Worm (Caenorhabditis elegans) whole organism, L4 larva: Measurements from ENCODE around the gene krr-1.

ENCODE experiments used
- D1046.2 ChIP-seq: fragments of 200-800 bp; sonication (Bioruptor generic); IDR thresholded peaks from 2 replicates; pipeline ENCODE4 v1.3.6; 2022; ENCODE audit warnings: missing genetic modification characterization, missing compliant biosample characterization
- F10B5.3 ChIP-seq: sonication (generic microtip); optimal IDR thresholded peaks from 2 replicates; lab custom pipeline; 2016; ENCODE audit warnings: mild to moderate bottlenecking, missing genetic modification characterization, missing compliant biosample characterization
- F26F4.8 ChIP-seq: fragments of 200-800 bp; sonication (Bioruptor generic); conservative IDR thresholded peaks from 2 replicates; pipeline ENCODE4 v1.3.6; 2022; ENCODE audit warnings: missing genetic modification characterization, missing compliant biosample characterization
- F49E8.2 ChIP-seq: sonication (generic microtip); optimal IDR thresholded peaks from 2 replicates; lab custom pipeline; 2016; ENCODE audit warnings: missing compliant biosample characterization, mild to moderate bottlenecking, missing genetic modification characterization, borderline replicate concordance
- R02D3.7 ChIP-seq: fragments of 150-350 bp; sonication (generic microtip); optimal IDR thresholded peaks from 3 replicates; lab custom pipeline; 2014; ENCODE audit warnings: missing biosample characterization, missing genetic modification characterization
- T26A8.4 ChIP-seq: fragments of 200-800 bp; sonication (Bioruptor generic); IDR thresholded peaks from 2 replicates; pipeline ENCODE4 v1.3.6; 2022; ENCODE audit warnings: missing genetic modification characterization, missing compliant biosample characterization
- Y48G9A.11 ChIP-seq: fragments of 200-800 bp; sonication (Bioruptor generic); IDR thresholded peaks from 2 replicates; pipeline ENCODE4 v1.3.6; 2022; ENCODE audit warnings: missing genetic modification reagents, missing genetic modification characterization, missing compliant biosample characterization
- Y5F2A.4 ChIP-seq: fragments of 200-800 bp; sonication (Bioruptor generic); optimal IDR thresholded peaks from 2 replicates; lab custom pipeline; 2018; ENCODE audit warnings: mild to moderate bottlenecking, missing genetic modification characterization, missing compliant biosample characterization
- ZK337.2 ChIP-seq: fragments of 200-800 bp; sonication (Bioruptor generic); IDR thresholded peaks from 2 replicates; pipeline ENCODE4 v1.3.6; 2022; ENCODE audit warnings: missing genetic modification reagents, missing genetic modification characterization, missing compliant biosample characterization
- ZK546.5 ChIP-seq, 2 experiments: sonication (generic microtip); optimal IDR thresholded peaks; 2 replicates each; lab custom pipeline; 2017; ENCODE audit warnings: missing biosample characterization in 2 of 2, missing genetic modification characterization in 2 of 2
- ama-1 ChIP-seq: fragments of 150-350 bp; optimal IDR thresholded peaks from 2 replicates; lab custom pipeline; 2014; ENCODE audit warnings: inconsistent platforms, mixed read lengths
- arid-1 ChIP-seq: fragments of 200-800 bp; sonication (Bioruptor generic); conservative IDR thresholded peaks from 2 replicates; pipeline ENCODE4 v1.3.6; 2022; ENCODE audit warnings: missing genetic modification reagents, missing genetic modification characterization, missing compliant biosample characterization
- daf-16 ChIP-seq, 3 experiments: sonication (generic microtip); optimal IDR thresholded peaks; 2 replicates each; lab custom pipeline; 2016 to 2017; ENCODE audit warnings: missing genetic modification characterization in 3 of 3, missing genetic modification reagents in 3 of 3, mild to moderate bottlenecking in 2 of 3, missing compliant biosample characterization in 2 of 3, missing biosample characterization in 1 of 3, moderate library complexity in 1 of 3
- daf-19 ChIP-seq: fragments of 200-800 bp; sonication (Bioruptor generic); conservative IDR thresholded peaks from 2 replicates; pipeline ENCODE4 v1.3.6; 2022; ENCODE audit warnings: missing genetic modification characterization, missing compliant biosample characterization
- dmd-6 ChIP-seq: fragments of 200-800 bp; sonication (Bioruptor generic); IDR thresholded peaks from 2 replicates; pipeline ENCODE4 v1.3.6; 2022; ENCODE audit warnings: missing genetic modification reagents, missing genetic modification characterization, missing compliant biosample characterization
- dpl-1 ChIP-seq: fragments of 150-350 bp; optimal IDR thresholded peaks from 2 replicates; lab custom pipeline; 2014; ENCODE audit warnings: missing biosample characterization, missing genetic modification reagents, missing genetic modification characterization
- duxl-1 ChIP-seq: sonication (generic microtip); optimal IDR thresholded peaks from 2 replicates; lab custom pipeline; 2016; ENCODE audit warnings: mild to moderate bottlenecking, missing genetic modification characterization, moderate library complexity, missing compliant biosample characterization; ENCODE audit not compliant: poor library complexity
- dve-1 ChIP-seq: sonication (generic microtip); optimal IDR thresholded peaks from 2 replicates; lab custom pipeline; 2017; ENCODE audit warnings: antibody characterized with exemption, mild to moderate bottlenecking, missing genetic modification characterization, missing compliant biosample characterization; ENCODE audit not compliant: insufficient read depth
- egl-43 ChIP-seq: fragments of 200-800 bp; sonication (Bioruptor generic); IDR thresholded peaks from 2 replicates; pipeline ENCODE4 v1.3.6; 2022; ENCODE audit warnings: missing genetic modification reagents, missing genetic modification characterization, missing compliant biosample characterization
- fos-1 ChIP-seq: fragments of 150-350 bp; optimal IDR thresholded peaks from 2 replicates; lab custom pipeline; 2014; ENCODE audit warnings: missing biosample characterization, missing genetic modification characterization
- gei-8 ChIP-seq: fragments of 200-800 bp; sonication (Bioruptor generic); optimal IDR thresholded peaks from 2 replicates; lab custom pipeline; 2018; ENCODE audit warnings: mild to moderate bottlenecking, missing genetic modification characterization, missing compliant biosample characterization
- hif-1 ChIP-seq, 2 experiments: sonication (generic microtip); optimal IDR thresholded peaks; 2 replicates each; lab custom pipeline; 2016 to 2017; ENCODE audit warnings: missing compliant biosample characterization in 2 of 2, missing genetic modification characterization in 2 of 2, missing genetic modification reagents in 2 of 2, missing genotype in 2 of 2, mild to moderate bottlenecking in 1 of 2
- hlh-11 ChIP-seq: fragments of 200-800 bp; sonication (Bioruptor generic); optimal IDR thresholded peaks from 2 replicates; lab custom pipeline; 2018; ENCODE audit warnings: mild to moderate bottlenecking, missing genetic modification characterization, missing compliant biosample characterization
- hmg-1.1 ChIP-seq: fragments of 200-800 bp; sonication (Bioruptor generic); IDR thresholded peaks from 2 replicates; pipeline ENCODE4 v1.3.6; 2022; ENCODE audit warnings: missing genetic modification reagents, missing genetic modification characterization, missing compliant biosample characterization
- jun-1 ChIP-seq: fragments of 150-350 bp; optimal IDR thresholded peaks from 2 replicates; lab custom pipeline; 2014; ENCODE audit warnings: missing biosample characterization, missing genetic modification reagents, missing genetic modification characterization
- lim-7 ChIP-seq: fragments of 200-800 bp; sonication (Bioruptor generic); IDR thresholded peaks from 2 replicates; pipeline ENCODE4 v1.3.6; 2022; ENCODE audit warnings: missing genetic modification characterization, missing compliant biosample characterization
- lin-15B ChIP-seq: fragments of 150-350 bp; sonication (generic microtip); optimal IDR thresholded peaks from 3 replicates; lab custom pipeline; 2014; ENCODE audit warnings: missing biosample characterization, missing genetic modification characterization
- lin-39 ChIP-seq: fragments of 150-350 bp; optimal IDR thresholded peaks from 2 replicates; lab custom pipeline; 2014; ENCODE audit warnings: missing biosample characterization, missing genetic modification reagents, missing genetic modification characterization
- madf-5 ChIP-seq, 2 experiments: fragments of 200-800 bp; sonication (Bioruptor generic); IDR thresholded peaks; 2 replicates each; pipeline ENCODE4 v1.3.6; 2022; ENCODE audit warnings: missing compliant biosample characterization in 2 of 2, missing genetic modification characterization in 2 of 2
- mxl-2 ChIP-seq: fragments of 200-800 bp; sonication (Bioruptor generic); conservative IDR thresholded peaks from 2 replicates; pipeline ENCODE4 v1.3.6; 2022; ENCODE audit warnings: missing genetic modification reagents, missing genetic modification characterization, missing compliant biosample characterization
- nhr-102 ChIP-seq: sonication (generic microtip); optimal IDR thresholded peaks from 2 replicates; lab custom pipeline; 2016; ENCODE audit warnings: mild to moderate bottlenecking, missing genetic modification characterization, moderate library complexity, missing compliant biosample characterization
- nhr-111 ChIP-seq: fragments of 200-800 bp; sonication (Bioruptor generic); optimal IDR thresholded peaks from 2 replicates; lab custom pipeline; 2018; ENCODE audit warnings: mild to moderate bottlenecking, missing genetic modification characterization, missing compliant biosample characterization
- nhr-237 ChIP-seq: sonication (generic microtip); optimal IDR thresholded peaks from 2 replicates; lab custom pipeline; 2017; ENCODE audit warnings: missing biosample characterization, missing genetic modification characterization
- nhr-25 ChIP-seq: sonication (generic microtip); optimal IDR thresholded peaks from 2 replicates; lab custom pipeline; 2017; ENCODE audit warnings: missing genetic modification characterization, mild to moderate bottlenecking, missing compliant biosample characterization, antibody characterized with exemption, moderate library complexity, borderline replicate concordance; ENCODE audit not compliant: insufficient read depth
- nhr-6 ChIP-seq: fragments of 150-350 bp; optimal IDR thresholded peaks from 2 replicates; lab custom pipeline; 2014; ENCODE audit warnings: missing biosample characterization, missing genetic modification characterization
- nhr-76 ChIP-seq: fragments of 150-350 bp; optimal IDR thresholded peaks from 2 replicates; lab custom pipeline; 2014; ENCODE audit warnings: missing biosample characterization, missing genetic modification characterization
- pha-4 ChIP-seq, 2 experiments: fragments of 150-350 bp in 1 of 2; fragments of 200-800 bp in 1 of 2; sonication (Bioruptor generic) in 1 of 2; IDR thresholded peaks in 1 of 2; optimal IDR thresholded peaks in 1 of 2; 2 replicates each; pipeline versions ENCODE4 v1.3.6 to Lab custom; 2014 to 2022; ENCODE audit warnings: missing genetic modification characterization in 2 of 2, missing genetic modification reagents in 2 of 2, missing biosample characterization in 1 of 2, missing compliant biosample characterization in 1 of 2
- php-3 ChIP-seq: fragments of 200-800 bp; sonication (Bioruptor generic); IDR thresholded peaks from 2 replicates; pipeline ENCODE4 v1.3.6; 2022; ENCODE audit warnings: missing genetic modification reagents, missing genetic modification characterization, missing compliant biosample characterization
- pqm-1 ChIP-seq: sonication (generic microtip); optimal IDR thresholded peaks from 2 replicates; lab custom pipeline; 2017; ENCODE audit warnings: missing biosample characterization, missing genetic modification characterization
- set-16 ChIP-seq: fragments of 200-800 bp; sonication (Bioruptor generic); IDR thresholded peaks from 2 replicates; pipeline ENCODE4 v1.3.6; 2022; ENCODE audit warnings: missing genetic modification reagents, missing genetic modification characterization, missing compliant biosample characterization
- skn-1 ChIP-seq: fragments of 150-350 bp; optimal IDR thresholded peaks from 2 replicates; lab custom pipeline; 2014; ENCODE audit warnings: missing biosample characterization, missing genetic modification characterization
- spr-1 ChIP-seq: sonication (generic microtip); optimal IDR thresholded peaks from 2 replicates; lab custom pipeline; 2016; ENCODE audit warnings: mild to moderate bottlenecking, missing genetic modification characterization, missing compliant biosample characterization
- spr-3 ChIP-seq: fragments of 200-800 bp; sonication (Bioruptor generic); optimal IDR thresholded peaks from 2 replicates; lab custom pipeline; 2018; ENCODE audit warnings: mild to moderate bottlenecking, missing genetic modification characterization, missing compliant biosample characterization
- tag-97 ChIP-seq: fragments of 200-800 bp; sonication (Bioruptor generic); IDR thresholded peaks from 2 replicates; pipeline ENCODE4 v1.3.6; 2022; ENCODE audit warnings: missing genetic modification characterization, missing compliant biosample characterization
- unc-39 ChIP-seq: sonication (generic microtip); optimal IDR thresholded peaks from 2 replicates; lab custom pipeline; 2017; ENCODE audit warnings: missing biosample characterization, missing genetic modification characterization
- unc-62 ChIP-seq, 3 experiments: fragments of 150-350 bp in 1 of 3; sonication (generic microtip); optimal IDR thresholded peaks in 2 of 3; peaks in 1 of 3; 1 replicate in 1 of 3; 2 replicates in 2 of 3; lab custom pipeline; 2014 to 2017; ENCODE audit warnings: missing biosample characterization in 3 of 3, missing genetic modification characterization in 3 of 3, missing genetic modification reagents in 3 of 3, missing genotype in 1 of 3
- zag-1 ChIP-seq: fragments of 150-350 bp; optimal IDR thresholded peaks from 2 replicates; lab custom pipeline; 2014; ENCODE audit warnings: missing biosample characterization, missing genetic modification characterization
- zip-11 ChIP-seq: fragments of 200-800 bp; sonication (Bioruptor generic); IDR thresholded peaks from 2 replicates; pipeline ENCODE4 v1.3.6; 2022; ENCODE audit warnings: missing genetic modification characterization, missing compliant biosample characterization
- ztf-7 ChIP-seq: fragments of 150-350 bp; optimal IDR thresholded peaks from 2 replicates; lab custom pipeline; 2014; ENCODE audit warnings: missing biosample characterization, missing genetic modification characterization

The krr-1 gene

ce11 chrV:7196498-7196966, 34.5 kb upstream of the krr-1 start, which contains the start of gene F09G2.2 (continued):
- TF ChIP-seq pqm-1 (tag; lab: Kevin White, UChicago) (no peak), F10B5.3 (tag; lab: Kevin White, UChicago) (no peak), pha-4 (GFP tag; IDR thresholded peaks at IDR 0.05; lab: Robert Waterston, UW) (peak; percentile 78; the same call in 1 of the 2 replicates), pha-4 (tag; optimal IDR thresholded peaks at IDR 0.05; lab: Kevin White, UChicago) (no peak), dmd-6 (GFP tag; lab: Robert Waterston, UW) (peak; percentile 97), madf-5 (GFP tag; IDR thresholded peaks at IDR 0.05; lab: Robert Waterston, UW) (no peak), unc-39 (tag; lab: Kevin White, UChicago) (no peak), ZK546.5 (tag; optimal IDR thresholded peaks at IDR 0.05; lab: Kevin White, UChicago) (no peak), set-16 (GFP tag; lab: Robert Waterston, UW) (peak; percentile 61), hlh-11 (tag; lab: Kevin White, UChicago) (peak; percentile 94), unc-62 (GFP tag; optimal IDR thresholded peaks at IDR 0.05 in 1 of 2; lab: Kevin White, UChicago) (peak in 1 of 2 experiments; percentile 98), unc-62 (tag; optimal IDR thresholded peaks at IDR 0.05; lab: Kevin White, UChicago) (no peak), egl-43 (peak; percentile 32; the same call in 1 of the 2 replicates), arid-1 (GFP tag; lab: Robert Waterston, UW) (peak; percentile 68), lin-15B (tag; lab: Kevin White, UChicago) (peak; percentile 28), ZK337.2 (GFP tag; lab: Robert Waterston, UW) (no peak), lim-7 (no peak), php-3 (peak; percentile 46; the same call in 1 of the 2 replicates), Y48G9A.11 (GFP tag; lab: Robert Waterston, UW) (peak; percentile 63), F26F4.8 (GFP tag; lab: Robert Waterston, UW) (no peak), nhr-237 (tag; lab: Kevin White, UChicago) (no peak), jun-1 (peak; percentile 76), nhr-111 (no peak), D1046.2 (GFP tag; lab: Robert Waterston, UW) (0 out of 2 replicates have a peak, but pooled peaks have one; percentile 44), ama-1 (lab: Kevin White, UChicago) (peak; percentile 61), spr-1 (tag; lab: Kevin White, UChicago) (peak; percentile 56), nhr-76 (no peak), zag-1 (tag; lab: Kevin White, UChicago) (no peak), dpl-1 (GFP tag; lab: Kevin White, UChicago) (peak; percentile 94), daf-19 (GFP tag; lab: Robert Waterston, UW) (no peak), zip-11 (no peak), nhr-6 (tag; lab: Kevin White, UChicago) (peak; percentile 83), daf-16 (GFP tag; optimal IDR thresholded peaks at IDR 0.05; lab: Kevin White, UChicago) (peak; percentile 52 to 69), daf-16 (tag; optimal IDR thresholded peaks at IDR 0.05; lab: Kevin White, UChicago) (peak; percentile 83), R02D3.7 (tag; lab: Kevin White, UChicago) (no peak), dve-1 (tag; lab: Kevin White, UChicago) (peak; percentile 97), skn-1 (tag; lab: Kevin White, UChicago) (no peak), T26A8.4 (GFP tag; lab: Robert Waterston, UW) (peak; percentile 91), ztf-7 (tag; lab: Kevin White, UChicago) (peak; percentile 41), duxl-1 (tag; lab: Kevin White, UChicago) (peak; percentile 77), hmg-1.1 (peak; percentile 89), lin-39 (no peak), F49E8.2 (no peak), mxl-2 (GFP tag; lab: Robert Waterston, UW) (0 out of 2 replicates have a peak, but pooled peaks have one; percentile 36), spr-3 (GFP tag; lab: Kevin White, UChicago) (peak; percentile 46), Y5F2A.4 (GFP tag; lab: Kevin White, UChicago) (no peak), tag-97 (GFP tag; lab: Robert Waterston, UW) (no peak), hif-1 (tag; optimal IDR thresholded peaks at IDR 0.05; lab: Kevin White, UChicago) (peak in 1 of 2 experiments; percentile 78), nhr-25 (tag; lab: Kevin White, UChicago) (peak; percentile 88), fos-1 (tag; lab: Kevin White, UChicago) (no peak), gei-8 (GFP tag; lab: Kevin White, UChicago) (no peak), nhr-102 (tag; lab: Kevin White, UChicago) (peak; percentile 80)
